Worm (Caenorhabditis elegans): ENCODE results near the gene swt-3.

The swt-3 gene

DNA sequence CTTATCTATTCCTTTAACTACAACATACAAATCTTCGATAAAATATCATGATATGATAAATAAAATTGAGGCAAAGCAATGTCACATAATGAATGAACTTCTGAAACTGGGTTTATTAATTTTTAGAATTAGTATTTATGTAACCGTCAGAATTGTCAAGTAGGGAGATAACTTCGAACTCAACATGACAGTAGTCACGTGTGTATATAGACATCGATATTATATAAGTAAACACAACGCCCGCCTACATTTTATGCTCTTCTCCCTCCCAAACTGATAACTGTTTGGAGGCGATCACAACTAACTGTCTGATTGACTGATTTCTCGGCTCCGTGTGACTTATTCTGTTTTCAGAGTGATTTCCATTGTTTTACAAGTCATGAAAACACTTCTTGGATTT is 19.1 kb downstream of the swt-3 start, which contains the start of gene ugt-54:
Gene ugt-54 (plus strand): TSS at position 355 of the 400 bp plus-strand sequence.
- TF ChIP-seq saeg-2 (GFP tag; IDR thresholded peaks at IDR 0.05), result no peak
- TF ChIP-seq ceh-82 (tag; optimal IDR thresholded peaks at IDR 0.05), result no peak
- TF ChIP-seq egl-27 (tag; optimal IDR thresholded peaks at IDR 0.05), result no peak
- TF ChIP-seq hmg-1.1 (GFP tag; IDR thresholded peaks at IDR 0.05), result no peak
- TF ChIP-seq Y105C5A.15 (GFP tag; IDR thresholded peaks at IDR 0.05), result no peak
- no peak for TF ChIP-seq F44E2.7 (GFP tag; IDR thresholded peaks at IDR 0.05)
- no peak for TF ChIP-seq vab-7 (GFP tag; IDR thresholded peaks at IDR 0.05)
- TF ChIP-seq daf-19 (GFP tag; conservative IDR thresholded peaks at IDR 0.05), result no peak
- peak; percentile 63; the same call in 1 of the 2 replicates for TF ChIP-seq php-3 (GFP tag; IDR thresholded peaks at IDR 0.05)
- TF ChIP-seq fos-1 (tag; optimal IDR thresholded peaks at IDR 0.05), result no peak
- TF ChIP-seq daf-12 (tag; optimal IDR thresholded peaks at IDR 0.05), result no peak
- no peak for TF ChIP-seq mxl-2 (GFP tag; conservative IDR thresholded peaks at IDR 0.05)
- TF ChIP-seq daf-16 (GFP tag; optimal IDR thresholded peaks at IDR 0.05), result peak in 1 of 2 experiments; percentile 25
- peak; percentile 93 for TF ChIP-seq daf-16 (tag; optimal IDR thresholded peaks at IDR 0.05)
- no peak for TF ChIP-seq gei-8 (GFP tag; optimal IDR thresholded peaks at IDR 0.05)
- peak; percentile 72 for TF ChIP-seq dve-1 (tag; optimal IDR thresholded peaks at IDR 0.05; ENCODE audit: insufficient read depth)
- peak; percentile 37 for TF ChIP-seq hlh-30 (tag; optimal IDR thresholded peaks at IDR 0.05; ENCODE audit: insufficient read depth)
- TF ChIP-seq zip-2 (tag; optimal IDR thresholded peaks at IDR 0.05), result no peak
- no peak for TF ChIP-seq ztf-7 (tag; optimal IDR thresholded peaks at IDR 0.05)
- TF ChIP-seq nhr-28 (tag; optimal IDR thresholded peaks at IDR 0.05), result peak; percentile 68
- no peak for TF ChIP-seq ZK546.5 (tag; optimal IDR thresholded peaks at IDR 0.05)
- TF ChIP-seq ces-1 (GFP tag; optimal IDR thresholded peaks at IDR 0.05), result no peak
- TF ChIP-seq nhr-102 (tag; optimal IDR thresholded peaks at IDR 0.05), result peak; percentile 43
- no peak for TF ChIP-seq F49E8.2 (tag; optimal IDR thresholded peaks at IDR 0.05; ENCODE audit: borderline replicate concordance)
- TF ChIP-seq zfp-3 (GFP tag; conservative IDR thresholded peaks at IDR 0.05), result no peak
- no peak for TF ChIP-seq rbr-2 (tag; optimal IDR thresholded peaks at IDR 0.05)
- TF ChIP-seq F37D6.2 (tag; optimal IDR thresholded peaks at IDR 0.05), result no peak
- no peak for TF ChIP-seq lin-13 (GFP tag; optimal IDR thresholded peaks at IDR 0.05)
- no peak for TF ChIP-seq nhr-237 (tag; optimal IDR thresholded peaks at IDR 0.05)
- TF ChIP-seq pqm-1 (tag; optimal IDR thresholded peaks at IDR 0.05), result peak; percentile 31
- TF ChIP-seq ceh-32 (tag; optimal IDR thresholded peaks at IDR 0.05; ENCODE audit: poor library complexity), result no peak
- peak; percentile 57 for TF ChIP-seq nhr-48 (tag; optimal IDR thresholded peaks at IDR 0.05)
- TF ChIP-seq mdt-29 (GFP tag; IDR thresholded peaks at IDR 0.05), result no peak
- no peak for TF ChIP-seq lim-7 (GFP tag; IDR thresholded peaks at IDR 0.05)
- TF ChIP-seq lsy-2 (tag; optimal IDR thresholded peaks at IDR 0.05), result no peak
- TF ChIP-seq dmd-9 (GFP tag; IDR thresholded peaks at IDR 0.05), result no peak
- TF ChIP-seq zag-1 (tag; optimal IDR thresholded peaks at IDR 0.05), result no peak
- no peak for TF ChIP-seq tag-97 (GFP tag; IDR thresholded peaks at IDR 0.05)
- no peak for TF ChIP-seq pha-4 (GFP tag; IDR thresholded peaks at IDR 0.05)
- no peak for TF ChIP-seq pha-4 (tag; optimal IDR thresholded peaks at IDR 0.05)
- no peak for TF ChIP-seq unc-62 (GFP tag; optimal IDR thresholded peaks at IDR 0.05 in 1 of 2)
- TF ChIP-seq unc-62 (tag; optimal IDR thresholded peaks at IDR 0.05), result no peak
- TF ChIP-seq ceh-28 (tag; optimal IDR thresholded peaks at IDR 0.05), result no peak
- no peak for TF ChIP-seq dpl-1 (GFP tag; optimal IDR thresholded peaks at IDR 0.05)
- TF ChIP-seq tra-1 (GFP tag; IDR thresholded peaks at IDR 0.05), result no peak
- TF ChIP-seq nhr-11 (tag; optimal IDR thresholded peaks at IDR 0.05), result no peak
- no peak for TF ChIP-seq ztf-11 (tag; optimal IDR thresholded peaks at IDR 0.05)
- no peak for TF ChIP-seq madf-9 (GFP tag; conservative IDR thresholded peaks at IDR 0.05)
- TF ChIP-seq egl-43 (GFP tag; IDR thresholded peaks at IDR 0.05), result no peak
- no peak for TF ChIP-seq nhr-41 (GFP tag; IDR thresholded peaks at IDR 0.05)
- TF ChIP-seq zfp-2 (tag; optimal IDR thresholded peaks at IDR 0.05), result no peak
- TF ChIP-seq nhr-111 (GFP tag; optimal IDR thresholded peaks at IDR 0.05), result no peak
- TF ChIP-seq nhr-6 (tag; optimal IDR thresholded peaks at IDR 0.05), result no peak
- no peak for TF ChIP-seq snpc-1.2 (GFP tag; IDR thresholded peaks at IDR 0.05)

Data from whole organism, L4 larva.